Fruit fly (Drosophila melanogaster) whole organism, wandering third instar larva: ENCODE measurements around the gene ckd.

ENCODE experiments used
- HLH106 ChIP-seq: fragments of 200-800 bp; optimal IDR thresholded peaks from 3 replicates; lab custom pipeline; 2019; ENCODE audit warnings: missing biosample characterization, mild to moderate bottlenecking, missing genetic modification characterization, moderate library complexity
- Hr78 ChIP-seq: fragments of >200 bp; optimal IDR thresholded peaks from 2 replicates; lab custom pipeline; 2017; ENCODE audit warnings: missing biosample characterization, missing genetic modification characterization
- Mio ChIP-seq: sonication (Bioruptor generic); optimal IDR thresholded peaks from 2 replicates; lab custom pipeline; 2016; ENCODE audit warnings: missing biosample characterization, missing genetic modification characterization
- br ChIP-seq: fragments of 200-800 bp; sonication (Bioruptor generic); optimal IDR thresholded peaks from 2 replicates; lab custom pipeline; 2016; ENCODE audit warnings: missing biosample characterization, missing genetic modification characterization
- brk ChIP-seq: fragments of 200-800 bp; sonication (Bioruptor generic); optimal IDR thresholded peaks from 2 replicates; lab custom pipeline; 2016; ENCODE audit warnings: missing biosample characterization, mild to moderate bottlenecking, missing genetic modification characterization
- dl ChIP-seq, 2 experiments: fragments of 175-275, 200-275 bp in 1 of 2; fragments of 200-275 bp in 1 of 2; sonication (Bioruptor generic); optimal IDR thresholded peaks; lab custom pipeline; 2018; ENCODE audit warnings: mild to moderate bottlenecking in 2 of 2, missing biosample characterization in 2 of 2, missing genetic modification characterization in 2 of 2, moderate library complexity in 2 of 2; ENCODE audit not compliant: partially characterized antibody in 2 of 2, insufficient read depth in 1 of 2
- ey ChIP-seq: fragments of 200-800 bp; sonication (Bioruptor generic); optimal IDR thresholded peaks from 2 replicates; lab custom pipeline; 2016; ENCODE audit warnings: missing biosample characterization, missing genetic modification characterization
- psq ChIP-seq: fragments of 200-800 bp; sonication (Bioruptor generic); optimal IDR thresholded peaks from 3 replicates; lab custom pipeline; 2017; ENCODE audit warnings: missing biosample characterization, mild to moderate bottlenecking, missing genetic modification characterization, moderate library complexity
- rgr ChIP-seq: fragments of 200-800 bp; sonication (Bioruptor generic); optimal IDR thresholded peaks from 3 replicates; lab custom pipeline; 2016; ENCODE audit warnings: missing biosample characterization, mild to moderate bottlenecking, missing genetic modification characterization
- tai ChIP-seq: sonication (Bioruptor generic); optimal IDR thresholded peaks from 2 replicates; lab custom pipeline; 2016; ENCODE audit warnings: missing biosample characterization, missing genetic modification characterization

dm6 chr3L:3288414-3288813 lies 30.7 kb downstream of the ckd start:
- TF ChIP-seq HLH106 (tag; lab: Kevin White, UChicago) (peak; percentile 9), ey (GFP tag; lab: Kevin White, UChicago) (no peak), psq (GFP tag; lab: Kevin White, UChicago) (no peak), Hr78 (GFP tag; lab: Kevin White, UChicago) (no peak), brk (GFP tag; lab: Kevin White, UChicago) (no peak), dl (GFP tag; optimal IDR thresholded peaks at IDR 0.05; lab: Kevin White, UChicago; ENCODE audit: insufficient read depth in 1 of 2, partially characterized antibody in 2 of 2) (no peak), br (GFP tag; lab: Kevin White, UChicago) (no peak), tai (GFP tag; lab: Kevin White, UChicago) (no peak), Mio (no peak), rgr (GFP tag; lab: Kevin White, UChicago) (no peak)
